Fruit fly (Drosophila melanogaster): ENCODE results near the gene CG33500.
"Not testable (repeated sequence)": the region's sequence is repeated elsewhere in the genome, so short reads cannot be mapped to it uniquely, and the experiment has no call there.

Gene CG33500

dm6 chr3L:11512375-11513096 lies 4.1 kb downstream of the CG33500 start:
- TF ChIP-seq kni (GFP tag; optimal IDR thresholded peaks at IDR 0.05): peak; percentile 88
- 0 out of 2 replicates have a peak, but pooled peaks have one; percentile 20 for TF ChIP-seq stc (GFP tag; IDR thresholded peaks at IDR 0.05)
- 0 out of 2 replicates have a peak, but pooled peaks have one; percentile 40 for TF ChIP-seq Awh (GFP tag; IDR thresholded peaks at IDR 0.05)
- 0 out of 3 replicates have a peak, but pooled peaks have one; percentile 17 for TF ChIP-seq CG17361 (GFP tag; IDR thresholded peaks at IDR 0.05)
- TF ChIP-seq ase (GFP tag; IDR thresholded peaks at IDR 0.05): peak; percentile 41; the same call in 1 of the 3 replicates
- TF ChIP-seq CG7987 (GFP tag; optimal IDR thresholded peaks at IDR 0.05): peak; percentile 3
- TF ChIP-seq CG6254 (GFP tag; optimal IDR thresholded peaks at IDR 0.05): peak; percentile 20
- peak; percentile 14 for TF ChIP-seq wek (GFP tag; optimal IDR thresholded peaks at IDR 0.05)
- peak; percentile 58 for TF ChIP-seq nerfin-1 (tag; optimal IDR thresholded peaks at IDR 0.05)
- TF ChIP-seq CG11456 (GFP tag; IDR thresholded peaks at IDR 0.05): 0 out of 3 replicates have a peak, but pooled peaks have one; percentile 7
- peak; percentile 35 for TF ChIP-seq fd64A (GFP tag; optimal IDR thresholded peaks at IDR 0.05)
- TF ChIP-seq CG17385 (GFP tag; optimal IDR thresholded peaks at IDR 0.05): peak; percentile 13
- 0 out of 3 replicates have a peak, but pooled peaks have one; percentile 10 for TF ChIP-seq Dbx (GFP tag; IDR thresholded peaks at IDR 0.05)
- peak; percentile 21 for TF ChIP-seq CoRest (tag; optimal IDR thresholded peaks at IDR 0.05)
- not testable (repeated sequence) for TF ChIP-seq CG8290 (GFP tag; optimal IDR thresholded peaks at IDR 0.05); lov (optimal IDR thresholded peaks at IDR 0.05); pan (optimal IDR thresholded peaks at IDR 0.05)
- peak in 1 of 2 experiments; percentile 85 for TF ChIP-seq CG8290 (tag; optimal IDR thresholded peaks at IDR 0.05)
- TF ChIP-seq CG4328 (GFP tag; optimal IDR thresholded peaks at IDR 0.05): peak; percentile 53
- peak; percentile 80; the same call in 1 of the 2 replicates for TF ChIP-seq seq (GFP tag; IDR thresholded peaks at IDR 0.05)
- TF ChIP-seq CG11504 (tag; optimal IDR thresholded peaks at IDR 0.05): peak; percentile 26
- TF ChIP-seq CG14050 (GFP tag; IDR thresholded peaks at IDR 0.05): peak; percentile 15; the same call in 1 of the 3 replicates
- peak; percentile 22 for TF ChIP-seq CG4707 (GFP tag; optimal IDR thresholded peaks at IDR 0.05)
- TF ChIP-seq Sry-β (GFP tag; optimal IDR thresholded peaks at IDR 0.05): peak; percentile 16
- TF ChIP-seq CG10431 (GFP tag; optimal IDR thresholded peaks at IDR 0.05): peak; percentile 53
- peak; percentile 35 for TF ChIP-seq MTF-1 (GFP tag; optimal IDR thresholded peaks at IDR 0.05; ENCODE audit: borderline replicate concordance)
- peak; percentile 11 for TF ChIP-seq lab (GFP tag; optimal IDR thresholded peaks at IDR 0.05)
- TF ChIP-seq CG11723 (GFP tag; optimal IDR thresholded peaks at IDR 0.05): peak; percentile 8
- peak; percentile 5 for TF ChIP-seq CG1603 (tag; optimal IDR thresholded peaks at IDR 0.05)
- TF ChIP-seq CG2712 (tag; optimal IDR thresholded peaks at IDR 0.05): peak; percentile 21
- TF ChIP-seq tap (tag; optimal IDR thresholded peaks at IDR 0.05): peak; percentile 6
- TF ChIP-seq CG15601 (tag; optimal IDR thresholded peaks at IDR 0.05): peak; percentile 54
- TF ChIP-seq Hr51 (GFP tag; optimal IDR thresholded peaks at IDR 0.05): peak in 1 of 2 experiments; percentile 2
- 0 out of 3 replicates have a peak, but pooled peaks have one; percentile 43 for TF ChIP-seq z (GFP tag; IDR thresholded peaks at IDR 0.05)
- peak; percentile 69 for TF ChIP-seq CG5180 (GFP tag; optimal IDR thresholded peaks at IDR 0.05)
- peak; percentile 48 for TF ChIP-seq Hr39 (optimal IDR thresholded peaks at IDR 0.05)
- peak; percentile 11 for TF ChIP-seq ATbp (GFP tag; optimal IDR thresholded peaks at IDR 0.05)
- 0 out of 3 replicates have a peak, but pooled peaks have one; percentile 18 for TF ChIP-seq lov (GFP tag; IDR thresholded peaks at IDR 0.05)
- TF ChIP-seq Nf-YC (tag; optimal IDR thresholded peaks at IDR 0.05): peak; percentile 42
- TF ChIP-seq vvl (GFP tag; IDR thresholded peaks at IDR 0.05): 0 out of 2 replicates have a peak, but pooled peaks have one; percentile 17
- TF ChIP-seq CTCF (GFP tag; optimal IDR thresholded peaks at IDR 0.05): peak; percentile 63
- TF ChIP-seq gce (GFP tag; IDR thresholded peaks at IDR 0.05): peak; percentile 52; the same call in 2 of the 3 replicates
- TF ChIP-seq pan (GFP tag; optimal IDR thresholded peaks at IDR 0.05 in 1 of 2, IDR thresholded peaks at IDR 0.05 in 1 of 2): peak in 1 of 2 experiments; percentile 16
- TF ChIP-seq Sox100B (GFP tag; optimal IDR thresholded peaks at IDR 0.05): peak; percentile 29
- peak; percentile 46 for TF ChIP-seq CG14710 (tag; optimal IDR thresholded peaks at IDR 0.05)
- peak; percentile 49 for TF ChIP-seq CG6854 (GFP tag; optimal IDR thresholded peaks at IDR 0.05)
- peak; percentile 39 for TF ChIP-seq CG13424 (tag; optimal IDR thresholded peaks at IDR 0.05)
- TF ChIP-seq HLHmδ (GFP tag; optimal IDR thresholded peaks at IDR 0.05): peak; percentile 68

All from whole organism, embryonic.